Worm (Caenorhabditis elegans): ENCODE results near the gene snb-7.
A peak's percentile ranks its signal among the peaks of the same experiment; 100 is the strongest.

Gene snb-7

ce11 chrIV:12583181-12583580, 22.5 kb downstream of the snb-7 start:
- TF ChIP-seq nhr-2 (tag; optimal IDR thresholded peaks at IDR 0.05) (no peak), lsy-2 (tag; optimal IDR thresholded peaks at IDR 0.05) (no peak), mab-5 (tag; optimal IDR thresholded peaks at IDR 0.05) (no peak), ces-1 (GFP tag; optimal IDR thresholded peaks at IDR 0.05) (peak; percentile 46), sem-2 (GFP tag; optimal IDR thresholded peaks at IDR 0.05) (no peak), unc-120 (tag; optimal IDR thresholded peaks at IDR 0.05; ENCODE audit: poor library complexity, severe bottlenecking) (no peak), unc-39 (tag; optimal IDR thresholded peaks at IDR 0.05) (no peak), mep-1 (tag; optimal IDR thresholded peaks at IDR 0.05) (no peak)

DNA sequence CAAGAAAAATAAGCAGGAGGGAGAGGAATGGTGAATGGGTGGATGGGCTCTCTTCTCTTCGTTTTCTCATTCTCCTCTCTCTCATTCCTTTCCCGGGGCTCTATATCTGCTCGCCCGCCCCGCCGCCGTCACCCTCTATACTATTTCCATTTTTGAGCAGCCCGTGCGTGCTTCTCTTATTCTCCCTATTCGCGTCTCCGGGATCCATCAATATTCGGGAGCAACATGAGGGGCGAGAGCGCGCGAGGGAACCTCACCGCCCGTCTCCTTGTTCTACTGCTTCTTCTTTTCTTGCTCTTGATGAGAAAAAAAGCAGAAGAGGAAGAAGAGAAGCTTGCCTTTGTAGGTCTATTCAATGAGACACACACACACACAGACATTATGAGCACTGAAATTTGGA, 23.5 kb downstream of the snb-7 start:
- no peak for TF ChIP-seq elt-3 (tag; optimal IDR thresholded peaks at IDR 0.05)
- no peak for TF ChIP-seq M03D4.4 (tag; optimal IDR thresholded peaks at IDR 0.05)
- TF ChIP-seq snpc-4 (tag; optimal IDR thresholded peaks at IDR 0.05), result no peak
- no peak for TF ChIP-seq bed-3 (GFP tag; optimal IDR thresholded peaks at IDR 0.05)
- TF ChIP-seq ceh-39 (tag; optimal IDR thresholded peaks at IDR 0.05), result no peak
- TF ChIP-seq unc-62 (GFP tag; optimal IDR thresholded peaks at IDR 0.05), result no peak
- no peak for TF ChIP-seq nhr-76 (tag; optimal IDR thresholded peaks at IDR 0.05)
- TF ChIP-seq sptf-1 (tag; optimal IDR thresholded peaks at IDR 0.05), result peak; percentile 6
- TF ChIP-seq ces-1 (GFP tag; optimal IDR thresholded peaks at IDR 0.05), result peak; percentile 54
- no peak for TF ChIP-seq nhr-237 (tag; optimal IDR thresholded peaks at IDR 0.05)
- no peak for TF ChIP-seq lin-32 (GFP tag; optimal IDR thresholded peaks at IDR 0.05)
- TF ChIP-seq nhr-28 (tag; optimal IDR thresholded peaks at IDR 0.05), result no peak

ce11 chrIV:12585966-12586365, 25.3 kb downstream of the snb-7 start, which contains the start of gene K08E7.8:
Gene K08E7.8 (minus strand): TSS chrIV:12586066.
- TF ChIP-seq mls-2 (tag; optimal IDR thresholded peaks at IDR 0.05) (no peak), sem-2 (GFP tag; optimal IDR thresholded peaks at IDR 0.05) (no peak), ceh-83 (GFP tag; optimal IDR thresholded peaks at IDR 0.05) (no peak), lin-32 (GFP tag; optimal IDR thresholded peaks at IDR 0.05) (no peak), unc-62 (GFP tag; optimal IDR thresholded peaks at IDR 0.05) (no peak), unc-39 (tag; optimal IDR thresholded peaks at IDR 0.05) (no peak), drap-1 (GFP tag; optimal IDR thresholded peaks at IDR 0.05) (no peak), pha-4 (tag; optimal IDR thresholded peaks at IDR 0.05) (no peak), nhr-76 (tag; optimal IDR thresholded peaks at IDR 0.05) (no peak), snpc-4 (tag; optimal IDR thresholded peaks at IDR 0.05) (no peak), mab-5 (tag; optimal IDR thresholded peaks at IDR 0.05) (no peak), ham-2 (GFP tag; optimal IDR thresholded peaks at IDR 0.05) (no peak), lsy-2 (tag; optimal IDR thresholded peaks at IDR 0.05) (no peak), flh-1 (GFP tag; optimal IDR thresholded peaks at IDR 0.05) (no peak), ceh-39 (tag; optimal IDR thresholded peaks at IDR 0.05) (no peak), sptf-1 (tag; optimal IDR thresholded peaks at IDR 0.05) (no peak), zip-8 (tag; optimal IDR thresholded peaks at IDR 0.05) (no peak), M03D4.4 (tag; optimal IDR thresholded peaks at IDR 0.05) (no peak), elt-3 (tag; optimal IDR thresholded peaks at IDR 0.05) (no peak), nhr-237 (tag; optimal IDR thresholded peaks at IDR 0.05) (no peak)

ce11 chrIV:12590373-12590772, 29.7 kb downstream of the snb-7 start, which contains the start of gene cul-6:
Gene cul-6 (minus strand): TSS chrIV:12590451.
- TF ChIP-seq mab-5 (tag; optimal IDR thresholded peaks at IDR 0.05) (no peak), ceh-39 (tag; optimal IDR thresholded peaks at IDR 0.05) (no peak), M03D4.4 (tag; optimal IDR thresholded peaks at IDR 0.05) (no peak), nhr-12 (tag; optimal IDR thresholded peaks at IDR 0.05) (no peak), ham-2 (GFP tag; optimal IDR thresholded peaks at IDR 0.05) (no peak), unc-120 (tag; optimal IDR thresholded peaks at IDR 0.05; ENCODE audit: poor library complexity, severe bottlenecking) (no peak), ceh-43 (GFP tag; optimal IDR thresholded peaks at IDR 0.05) (no peak), zip-8 (tag; optimal IDR thresholded peaks at IDR 0.05) (no peak), flh-1 (GFP tag; optimal IDR thresholded peaks at IDR 0.05) (no peak), unc-39 (tag; optimal IDR thresholded peaks at IDR 0.05) (no peak), nhr-76 (tag; optimal IDR thresholded peaks at IDR 0.05) (no peak), mep-1 (tag; optimal IDR thresholded peaks at IDR 0.05) (no peak), pha-4 (tag; optimal IDR thresholded peaks at IDR 0.05) (no peak), snpc-4 (tag; optimal IDR thresholded peaks at IDR 0.05) (no peak), mls-2 (tag; optimal IDR thresholded peaks at IDR 0.05) (no peak)

DNA sequence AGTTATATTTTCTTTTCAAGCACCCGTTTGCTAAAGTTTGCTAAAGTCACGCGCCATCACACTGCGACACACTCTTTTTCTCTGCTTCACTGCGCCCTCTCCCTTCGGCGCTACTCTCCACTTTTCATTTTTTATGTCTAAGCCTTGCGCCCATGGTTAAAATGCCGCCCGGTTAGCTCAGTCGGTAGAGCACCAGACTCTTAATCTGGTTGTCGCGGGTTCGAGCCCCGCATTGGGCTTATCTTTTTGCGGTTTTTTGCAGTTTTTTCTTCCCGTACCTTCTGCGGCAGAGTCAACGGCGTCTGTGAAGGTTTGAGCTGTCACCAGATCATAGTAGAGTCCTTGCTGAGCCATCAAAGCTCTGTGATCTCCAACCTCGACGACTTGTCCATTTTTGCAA, 33.9 kb downstream of the snb-7 start:
- TF ChIP-seq hlh-1 (tag; optimal IDR thresholded peaks at IDR 0.05) (peak; percentile 32), ces-1 (GFP tag; optimal IDR thresholded peaks at IDR 0.05) (no peak), unc-62 (GFP tag; optimal IDR thresholded peaks at IDR 0.05) (no peak), lin-32 (GFP tag; optimal IDR thresholded peaks at IDR 0.05) (peak; percentile 65), zip-8 (tag; optimal IDR thresholded peaks at IDR 0.05) (no peak), tbx-8 (GFP tag; optimal IDR thresholded peaks at IDR 0.05) (no peak), unc-120 (tag; optimal IDR thresholded peaks at IDR 0.05; ENCODE audit: poor library complexity, severe bottlenecking) (peak; percentile 86), ceh-83 (GFP tag; optimal IDR thresholded peaks at IDR 0.05) (peak; percentile 86), flh-1 (GFP tag; optimal IDR thresholded peaks at IDR 0.05) (peak; percentile 55), nhr-2 (tag; optimal IDR thresholded peaks at IDR 0.05) (no peak), ham-2 (GFP tag; optimal IDR thresholded peaks at IDR 0.05) (peak; percentile 77), unc-39 (tag; optimal IDR thresholded peaks at IDR 0.05) (no peak), nhr-237 (tag; optimal IDR thresholded peaks at IDR 0.05) (peak; percentile 18), sptf-1 (tag; optimal IDR thresholded peaks at IDR 0.05) (peak; percentile 84), drap-1 (GFP tag; optimal IDR thresholded peaks at IDR 0.05) (peak; percentile 82), mep-1 (tag; optimal IDR thresholded peaks at IDR 0.05) (peak; percentile 41), bed-3 (GFP tag; optimal IDR thresholded peaks at IDR 0.05) (peak; percentile 53), nhr-76 (tag; optimal IDR thresholded peaks at IDR 0.05) (no peak), ceh-43 (GFP tag; optimal IDR thresholded peaks at IDR 0.05) (peak; percentile 48), sem-2 (GFP tag; optimal IDR thresholded peaks at IDR 0.05) (peak; percentile 30), pha-4 (tag; optimal IDR thresholded peaks at IDR 0.05) (peak; percentile 12), M03D4.4 (tag; optimal IDR thresholded peaks at IDR 0.05) (peak; percentile 62), mls-2 (tag; optimal IDR thresholded peaks at IDR 0.05) (peak; percentile 80), lin-13 (tag; optimal IDR thresholded peaks at IDR 0.05) (no peak)
